Worm (Caenorhabditis elegans) whole organism, late embryonic: ENCODE data around the gene cpx-2.

ENCODE experiments used
- ahr-1 ChIP-seq: sonication (generic microtip); optimal IDR thresholded peaks from 2 replicates; lab custom pipeline; 2016; ENCODE audit warnings: missing genetic modification characterization, missing compliant biosample characterization
- dmd-4 ChIP-seq: sonication (generic microtip); optimal IDR thresholded peaks from 2 replicates; lab custom pipeline; 2016; ENCODE audit warnings: borderline replicate concordance, missing genetic modification characterization, missing compliant biosample characterization
- dve-1 ChIP-seq: sonication (generic microtip); optimal IDR thresholded peaks from 2 replicates; lab custom pipeline; 2017; ENCODE audit warnings: antibody characterized with exemption, mild to moderate bottlenecking, missing genetic modification characterization, missing compliant biosample characterization
- hlh-30 ChIP-seq: sonication (generic microtip); optimal IDR thresholded peaks from 2 replicates; lab custom pipeline; 2017; ENCODE audit warnings: antibody characterized with exemption, missing genetic modification characterization, missing compliant biosample characterization; ENCODE audit not compliant: insufficient read depth
- pqm-1 ChIP-seq: sonication (generic microtip); optimal IDR thresholded peaks from 2 replicates; lab custom pipeline; 2016; ENCODE audit warnings: missing genetic modification characterization, missing compliant biosample characterization
- tbx-7 ChIP-seq: sonication (generic microtip); optimal IDR thresholded peaks from 2 replicates; lab custom pipeline; 2016; ENCODE audit warnings: missing genotype, missing genetic modification characterization, missing compliant biosample characterization

DNA sequence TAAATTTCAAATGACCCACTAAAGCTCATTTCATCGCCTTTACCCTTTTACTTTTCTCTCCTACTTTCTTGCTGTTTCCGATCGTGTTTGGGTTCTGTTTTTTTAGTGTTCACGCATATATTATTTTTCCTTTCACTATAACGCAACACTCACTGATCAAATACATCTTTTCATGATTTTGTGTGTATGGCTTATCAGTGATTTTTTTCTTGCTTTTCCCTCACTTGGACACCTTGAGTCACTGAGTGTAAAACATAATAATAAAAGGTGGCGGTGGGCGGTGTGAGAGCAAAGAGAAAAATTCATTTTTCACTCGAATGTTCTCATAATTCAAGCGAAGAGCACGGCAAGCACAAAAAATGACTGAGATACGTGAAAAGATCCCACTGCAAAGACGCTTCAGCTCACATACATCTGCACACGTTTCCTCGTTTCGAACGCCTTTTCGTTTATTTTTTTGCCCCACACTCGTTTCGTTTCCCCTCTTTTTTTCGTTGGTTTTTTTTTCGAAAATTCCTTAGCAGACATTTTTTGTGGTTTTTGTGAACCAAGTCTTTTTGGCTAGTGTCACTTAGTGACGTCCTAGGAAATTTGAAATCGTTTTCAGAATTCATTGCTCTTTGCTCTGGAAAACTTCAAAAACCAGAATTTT lies 8.0 kb downstream of the cpx-2 start, which contains the start of gene K03A11.5:
- no peak for TF ChIP-seq pqm-1 (tag; lab: Kevin White, UChicago)
- no peak for TF ChIP-seq ahr-1 (tag; lab: Kevin White, UChicago)
- no peak for TF ChIP-seq dmd-4 (tag; lab: Kevin White, UChicago)
- no peak for TF ChIP-seq hlh-30 (tag; lab: Kevin White, UChicago)
- no peak for TF ChIP-seq tbx-7 (tag; lab: Kevin White, UChicago)
- TF ChIP-seq dve-1, result no peak
